Fruit fly (Drosophila melanogaster) whole organism, embryonic: ENCODE data around the gene CG17168.
A peak's percentile ranks its signal among the peaks of the same experiment; 100 is the strongest.

Experiments used
- Abd-B ChIP-seq: fragments of 200-800 bp; sonication (Bioruptor generic); optimal IDR thresholded peaks from 2 replicates; lab custom pipeline; 2018; ENCODE audit warnings: missing biosample characterization, mild to moderate bottlenecking, missing genetic modification characterization, moderate library complexity
- Atf6 ChIP-seq: fragments of 200-800 bp; sonication (Bioruptor generic); IDR thresholded peaks from 2 replicates; pipeline ENCODE4 v1.3.6; 2022; ENCODE audit warnings: missing biosample characterization, missing genetic modification characterization
- Bgb ChIP-seq: fragments of 200-800 bp; sonication (Bioruptor generic); IDR thresholded peaks from 2 replicates; pipeline ENCODE4 v1.3.6; 2022; ENCODE audit warnings: missing biosample characterization, missing genetic modification characterization; ENCODE audit not compliant: partially characterized antibody
- CG11723 ChIP-seq: fragments of 200-800 bp; sonication (Bioruptor generic); optimal IDR thresholded peaks from 2 replicates; lab custom pipeline; 2017; ENCODE audit warnings: missing biosample characterization, mild to moderate bottlenecking, missing genetic modification characterization
- CG13287 ChIP-seq: fragments of 200-800 bp; sonication (Bioruptor generic); IDR thresholded peaks from 2 replicates; pipeline ENCODE4 v1.3.6; 2022; ENCODE audit warnings: missing biosample characterization, missing genetic modification characterization; ENCODE audit not compliant: partially characterized antibody
- CG13894 ChIP-seq: fragments of 200-800 bp; sonication (Bioruptor generic); optimal IDR thresholded peaks from 3 replicates; lab custom pipeline; 2018; ENCODE audit warnings: missing biosample characterization, mild to moderate bottlenecking, missing genetic modification characterization, moderate library complexity
- CG15011 ChIP-seq: fragments of 200-800 bp; sonication (Bioruptor generic); optimal IDR thresholded peaks from 3 replicates; lab custom pipeline; 2018; ENCODE audit warnings: missing biosample characterization, mild to moderate bottlenecking, missing genetic modification characterization
- CG16863 ChIP-seq: fragments of 200-800 bp; sonication (Bioruptor generic); optimal IDR thresholded peaks from 3 replicates; lab custom pipeline; 2016; ENCODE audit warnings: missing biosample characterization, missing genetic modification characterization
- CG2129 ChIP-seq: fragments of 200-800 bp; sonication (Bioruptor generic); IDR thresholded peaks from 2 replicates; pipeline ENCODE4 v1.3.6; 2022; ENCODE audit warnings: missing biosample characterization, missing genetic modification characterization; ENCODE audit not compliant: partially characterized antibody
- CG2199 ChIP-seq: fragments of 200-800 bp; sonication (Bioruptor generic); IDR thresholded peaks from 3 replicates; pipeline ENCODE4 v1.3.6; 2022; ENCODE audit warnings: missing biosample characterization, missing genetic modification characterization
- CG34224 ChIP-seq: fragments of 200-800 bp; sonication (Bioruptor generic); IDR thresholded peaks from 3 replicates; pipeline ENCODE4 v1.3.6; 2022; ENCODE audit warnings: missing biosample characterization, missing genetic modification characterization; ENCODE audit not compliant: partially characterized antibody
- CG4820 ChIP-seq: fragments of 200-800 bp; sonication (Bioruptor generic); optimal IDR thresholded peaks from 3 replicates; lab custom pipeline; 2016; ENCODE audit warnings: missing biosample characterization, missing genetic modification characterization
- CG7271 ChIP-seq: fragments of 200-800 bp; sonication (Bioruptor generic); optimal IDR thresholded peaks from 2 replicates; lab custom pipeline; 2018; ENCODE audit warnings: missing biosample characterization, mild to moderate bottlenecking, missing genetic modification characterization, moderate library complexity
- CG7357 ChIP-seq: fragments of 200-800 bp; sonication (Bioruptor generic); IDR thresholded peaks from 3 replicates; pipeline ENCODE4 v1.3.6; 2022; ENCODE audit warnings: missing biosample characterization, missing genetic modification characterization
- CG7786 ChIP-seq: fragments of 200-800 bp; sonication (Bioruptor generic); optimal IDR thresholded peaks from 2 replicates; lab custom pipeline; 2016; ENCODE audit warnings: missing biosample characterization, missing genetic modification characterization
- CG8359 ChIP-seq: fragments of 200-800 bp; sonication (Bioruptor generic); optimal IDR thresholded peaks from 2 replicates; lab custom pipeline; 2017; ENCODE audit warnings: missing biosample characterization, mild to moderate bottlenecking, missing genetic modification characterization, borderline replicate concordance
- CG8765 ChIP-seq: fragments of 200-800 bp; sonication (Bioruptor generic); IDR thresholded peaks from 2 replicates; pipeline ENCODE4 v1.3.6; 2022; ENCODE audit warnings: missing biosample characterization, missing genetic modification characterization
- CG8944 ChIP-seq: fragments of 200-800 bp; sonication (Bioruptor generic); optimal IDR thresholded peaks from 3 replicates; lab custom pipeline; 2016; ENCODE audit warnings: missing biosample characterization, missing genetic modification characterization
- CG9817 ChIP-seq: fragments of 200-800 bp; sonication (Bioruptor generic); optimal IDR thresholded peaks from 2 replicates; lab custom pipeline; 2018; ENCODE audit warnings: missing biosample characterization, mild to moderate bottlenecking, missing genetic modification characterization, moderate library complexity
- CG9876 ChIP-seq: fragments of 200-800 bp; sonication (Bioruptor generic); optimal IDR thresholded peaks from 2 replicates; lab custom pipeline; 2016; ENCODE audit warnings: missing biosample characterization, missing genetic modification characterization
- D ChIP-seq, 2 experiments: fragments of 200-800 bp in 1 of 2; fragments of >200 bp in 1 of 2; sonication (Bioruptor generic) in 1 of 2; optimal IDR thresholded peaks; 2 replicates in 1 of 2; 3 replicates in 1 of 2; lab custom pipeline; 2017; ENCODE audit warnings: mild to moderate bottlenecking in 1 of 2, missing biosample characterization in 1 of 2, missing genetic modification characterization in 1 of 2, missing genetic modification reagents in 1 of 2
- Dfd ChIP-seq, 2 experiments: fragments of >200 bp; optimal IDR thresholded peaks; 2 replicates each; lab custom pipeline; 2017; ENCODE audit warnings: missing biosample characterization in 2 of 2, missing genetic modification characterization in 2 of 2
- H15 ChIP-seq: fragments of 200-800 bp; sonication (Bioruptor generic); IDR thresholded peaks from 3 replicates; pipeline ENCODE4 v1.3.6; 2022; ENCODE audit warnings: missing biosample characterization, missing genetic modification characterization
- HLH4C ChIP-seq: fragments of 200-800 bp; sonication (Bioruptor generic); IDR thresholded peaks from 3 replicates; pipeline ENCODE4 v1.3.6; 2022; ENCODE audit warnings: missing biosample characterization, missing genetic modification characterization; ENCODE audit not compliant: partially characterized antibody
- Hand ChIP-seq: fragments of 200-800 bp; sonication (Bioruptor generic); optimal IDR thresholded peaks from 2 replicates; lab custom pipeline; 2017; ENCODE audit warnings: mild to moderate bottlenecking, missing biosample characterization, missing genetic modification reagents, missing genetic modification characterization
- MTF-1 ChIP-seq: fragments of 200-800 bp; sonication (Bioruptor generic); optimal IDR thresholded peaks from 2 replicates; lab custom pipeline; 2018; ENCODE audit warnings: missing biosample characterization, mild to moderate bottlenecking, missing genetic modification characterization, borderline replicate concordance
- Max ChIP-seq: fragments of 200-800 bp; sonication (Bioruptor generic); optimal IDR thresholded peaks from 2 replicates; lab custom pipeline; 2016; ENCODE audit warnings: missing biosample characterization, mild to moderate bottlenecking, missing genetic modification characterization
- Oli ChIP-seq: fragments of 200-800 bp; sonication (Bioruptor generic); optimal IDR thresholded peaks from 2 replicates; lab custom pipeline; 2018; ENCODE audit warnings: missing biosample characterization, mild to moderate bottlenecking, missing genetic modification characterization, moderate library complexity
- Sin3A ChIP-seq: fragments of >200 bp; optimal IDR thresholded peaks from 2 replicates; lab custom pipeline; 2018
- al ChIP-seq: fragments of 200-800 bp; sonication (Bioruptor generic); IDR thresholded peaks from 2 replicates; pipeline ENCODE4 v1.3.6; 2022; ENCODE audit warnings: missing biosample characterization, missing genetic modification characterization
- bcd ChIP-seq: fragments of 200-800 bp; sonication (Bioruptor generic); optimal IDR thresholded peaks from 2 replicates; lab custom pipeline; 2017; ENCODE audit warnings: missing biosample characterization, mild to moderate bottlenecking, missing genetic modification characterization
- chm ChIP-seq: fragments of 200-800 bp; sonication (Bioruptor generic); IDR thresholded peaks from 2 replicates; pipeline ENCODE4 v1.3.6; 2022; ENCODE audit warnings: missing biosample characterization, missing genetic modification characterization
- ci ChIP-seq: fragments of 200-800 bp; sonication (Bioruptor generic); IDR thresholded peaks from 3 replicates; pipeline ENCODE4 v1.3.6; 2022; ENCODE audit warnings: missing biosample characterization, missing genetic modification characterization
- crol ChIP-seq: fragments of 200-800 bp; sonication (Bioruptor generic); IDR thresholded peaks from 2 replicates; pipeline ENCODE4 v1.3.6; 2022; ENCODE audit warnings: missing biosample characterization, missing genetic modification characterization
- dan ChIP-seq: fragments of 200-800 bp; sonication (Bioruptor generic); IDR thresholded peaks from 2 replicates; pipeline ENCODE4 v1.3.6; 2022; ENCODE audit warnings: missing biosample characterization, missing genetic modification characterization
- disco-r ChIP-seq: fragments of 200-800 bp; sonication (Bioruptor generic); optimal IDR thresholded peaks from 2 replicates; lab custom pipeline; 2016; ENCODE audit warnings: missing biosample characterization, missing genetic modification characterization
- dmrt11E ChIP-seq: fragments of 200-800 bp; sonication (Bioruptor generic); optimal IDR thresholded peaks from 3 replicates; lab custom pipeline; 2018; ENCODE audit warnings: missing biosample characterization, mild to moderate bottlenecking, missing genetic modification characterization, moderate library complexity
- eve ChIP-seq, 2 experiments: fragments of >200 bp; optimal IDR thresholded peaks; 2 replicates each; lab custom pipeline; 2017; ENCODE audit warnings: missing biosample characterization in 2 of 2, missing genetic modification characterization in 2 of 2
- fd3F ChIP-seq: fragments of 200-800 bp; sonication (Bioruptor generic); optimal IDR thresholded peaks from 2 replicates; lab custom pipeline; 2018; ENCODE audit warnings: missing biosample characterization, mild to moderate bottlenecking, missing genetic modification characterization, moderate library complexity
- gcm ChIP-seq: fragments of 200-800 bp; sonication (Bioruptor generic); optimal IDR thresholded peaks from 2 replicates; lab custom pipeline; 2019; ENCODE audit warnings: missing biosample characterization, mild to moderate bottlenecking, missing genetic modification characterization, moderate library complexity
- gcm2 ChIP-seq: fragments of 200-800 bp; sonication (Bioruptor generic); optimal IDR thresholded peaks from 2 replicates; lab custom pipeline; 2016; ENCODE audit warnings: missing biosample characterization, missing genetic modification characterization
- maf-S ChIP-seq: fragments of 200-800 bp; sonication (Bioruptor generic); optimal IDR thresholded peaks from 2 replicates; lab custom pipeline; 2016; ENCODE audit warnings: missing biosample characterization, missing genetic modification characterization
- nerfin-2 ChIP-seq: fragments of 200-800 bp; sonication (Bioruptor generic); IDR thresholded peaks from 2 replicates; pipeline ENCODE4 v1.3.6; 2022; ENCODE audit warnings: missing biosample characterization, missing genetic modification characterization; ENCODE audit not compliant: partially characterized antibody
- onecut ChIP-seq: fragments of 200-800 bp; sonication (Bioruptor generic); IDR thresholded peaks from 2 replicates; pipeline ENCODE4 v1.3.6; 2022; ENCODE audit warnings: missing biosample characterization, missing genetic modification characterization
- pho ChIP-seq: fragments of 200-800 bp; sonication (Bioruptor generic); optimal IDR thresholded peaks from 2 replicates; lab custom pipeline; 2016; ENCODE audit warnings: missing biosample characterization, missing genetic modification characterization
- pita ChIP-seq: fragments of 200-800 bp; sonication (Bioruptor generic); optimal IDR thresholded peaks from 2 replicates; lab custom pipeline; 2017; ENCODE audit warnings: missing biosample characterization, mild to moderate bottlenecking, missing genetic modification characterization
- pros ChIP-seq: fragments of 200-800 bp; sonication (Bioruptor generic); optimal IDR thresholded peaks from 3 replicates; lab custom pipeline; 2019; ENCODE audit warnings: missing biosample characterization, mild to moderate bottlenecking, missing genetic modification characterization, moderate library complexity
- ro ChIP-seq: fragments of 200-800 bp; sonication (Bioruptor generic); IDR thresholded peaks from 2 replicates; pipeline ENCODE4 v1.3.6; 2022; ENCODE audit warnings: missing biosample characterization, missing genetic modification characterization
- seq ChIP-seq: fragments of 200-800 bp; sonication (Bioruptor generic); IDR thresholded peaks from 2 replicates; pipeline ENCODE4 v1.3.6; 2022; ENCODE audit warnings: missing biosample characterization, missing genetic modification characterization
- shn ChIP-seq: fragments of 200-800 bp; sonication (Bioruptor generic); optimal IDR thresholded peaks from 3 replicates; lab custom pipeline; 2016; ENCODE audit warnings: missing biosample characterization, missing genetic modification characterization
- tin ChIP-seq: fragments of 200-800 bp; sonication (Bioruptor generic); optimal IDR thresholded peaks from 3 replicates; lab custom pipeline; 2016; ENCODE audit warnings: missing biosample characterization, missing genetic modification characterization
- yki ChIP-seq: fragments of >200 bp; optimal IDR thresholded peaks from 3 replicates; lab custom pipeline; 2018

CG17168 gene

dm6 chrX:23097250-23097649 is 14.7 kb downstream of the CG17168 start (continued):
- TF ChIP-seq H15 (GFP tag; lab: Robert Waterston, UW) = no peak
- no peak for TF ChIP-seq pros (GFP tag; lab: Kevin White, UChicago)
- TF ChIP-seq Dfd (GFP tag; optimal IDR thresholded peaks at IDR 0.05; lab: Kevin White, UChicago) = no peak
- TF ChIP-seq seq (GFP tag; lab: Robert Waterston, UW) = no peak
- TF ChIP-seq pho (GFP tag; lab: Kevin White, UChicago) = no peak
- TF ChIP-seq Atf6 (GFP tag; lab: Robert Waterston, UW) = no peak
- no peak for TF ChIP-seq Abd-B
- TF ChIP-seq eve (GFP tag; optimal IDR thresholded peaks at IDR 0.05; lab: Kevin White, UChicago) = no peak
- TF ChIP-seq onecut (GFP tag; lab: Robert Waterston, UW) = no peak
- no peak for TF ChIP-seq ro (GFP tag; lab: Robert Waterston, UW)
- TF ChIP-seq pita (GFP tag; lab: Kevin White, UChicago) = no peak
- TF ChIP-seq ci (GFP tag; lab: Robert Waterston, UW) = no peak
- TF ChIP-seq disco-r (GFP tag; lab: Kevin White, UChicago) = no peak
- TF ChIP-seq Sin3A = peak; percentile 0
- peak; percentile 72 for TF ChIP-seq CG13287 (GFP tag; lab: Robert Waterston, UW)
- no peak for TF ChIP-seq gcm (GFP tag; lab: Kevin White, UChicago)
- no peak for TF ChIP-seq nerfin-2 (GFP tag; lab: Robert Waterston, UW)
- no peak for TF ChIP-seq fd3F (GFP tag; lab: Kevin White, UChicago)
- TF ChIP-seq CG16863 = no peak
- no peak for TF ChIP-seq CG11723 (GFP tag; lab: Kevin White, UChicago)
- no peak for TF ChIP-seq CG8944
- no peak for TF ChIP-seq maf-S
- TF ChIP-seq gcm2 = no peak
- no peak for TF ChIP-seq yki
- no peak for TF ChIP-seq CG13894 (tag; lab: Kevin White, UChicago)
- no peak for TF ChIP-seq CG4820 (GFP tag; lab: Kevin White, UChicago)
- TF ChIP-seq CG34224 (GFP tag; lab: Robert Waterston, UW) = peak; percentile 40; the same call in 1 of the 3 replicates
- no peak for TF ChIP-seq CG8765 (GFP tag; lab: Robert Waterston, UW)
- TF ChIP-seq Oli = no peak
- TF ChIP-seq CG8359 = no peak
- no peak for TF ChIP-seq crol (GFP tag; lab: Robert Waterston, UW)
- no peak for TF ChIP-seq shn
- TF ChIP-seq MTF-1 = no peak
- TF ChIP-seq dan (GFP tag; lab: Robert Waterston, UW) = no peak
- TF ChIP-seq CG7357 (GFP tag; lab: Robert Waterston, UW) = peak; percentile 84
- no peak for TF ChIP-seq Max (GFP tag; lab: Kevin White, UChicago)
- TF ChIP-seq CG7786 = no peak
- no peak for TF ChIP-seq dmrt11E (tag; lab: Kevin White, UChicago)
- no peak for TF ChIP-seq CG7271
- no peak for TF ChIP-seq D (optimal IDR thresholded peaks at IDR 0.05; lab: Kevin White, UChicago)
- no peak for TF ChIP-seq D (GFP tag; optimal IDR thresholded peaks at IDR 0.05; lab: Kevin White, UChicago)
- TF ChIP-seq tin (GFP tag; lab: Kevin White, UChicago) = no peak
- TF ChIP-seq CG15011 (GFP tag; lab: Kevin White, UChicago) = no peak
- no peak for TF ChIP-seq CG2199 (GFP tag; lab: Robert Waterston, UW)
- TF ChIP-seq Bgb (GFP tag; lab: Robert Waterston, UW) = peak; percentile 51
- no peak for TF ChIP-seq Hand (GFP tag; lab: Kevin White, UChicago)
- TF ChIP-seq bcd (GFP tag; lab: Kevin White, UChicago) = no peak
- no peak for TF ChIP-seq CG2129 (GFP tag; lab: Robert Waterston, UW)
- TF ChIP-seq chm (GFP tag; lab: Robert Waterston, UW) = no peak
- peak; percentile 54 for TF ChIP-seq HLH4C (GFP tag; lab: Robert Waterston, UW)
- TF ChIP-seq CG9876 (GFP tag; lab: Kevin White, UChicago) = no peak
- TF ChIP-seq al (GFP tag; lab: Robert Waterston, UW) = no peak
- TF ChIP-seq CG9817 (tag; lab: Kevin White, UChicago) = no peak
